Fruit fly (Drosophila melanogaster): ENCODE results near the gene CG6607.

- TF ChIP-seq psq (optimal IDR thresholded peaks at IDR 0.05): no peak
- no peak for TF ChIP-seq h (optimal IDR thresholded peaks at IDR 0.05)
- TF ChIP-seq Sin3A (optimal IDR thresholded peaks at IDR 0.05): no peak
- TF ChIP-seq Myc (optimal IDR thresholded peaks at IDR 0.05): no peak
Measured at dm6 chr3R:24521313-24521712, 6.5 kb upstream of the CG6607 start.
